Worm (Caenorhabditis elegans) whole organism, late embryonic: ENCODE data around the gene Y60A3A.23.
A peak's percentile ranks its signal among the peaks of the same experiment; 100 is the strongest.

Experiments used
- K09A11.1 ChIP-seq: sonication (generic microtip); optimal IDR thresholded peaks from 2 replicates; lab custom pipeline; 2017; ENCODE audit warnings: antibody characterized with exemption, mild to moderate bottlenecking, missing genetic modification characterization, missing compliant biosample characterization; ENCODE audit not compliant: insufficient read depth
- Y22D7AL.16 ChIP-seq: sonication (generic microtip); optimal IDR thresholded peaks from 2 replicates; lab custom pipeline; 2016; ENCODE audit warnings: missing genetic modification characterization, missing compliant biosample characterization
- ahr-1 ChIP-seq: sonication (generic microtip); optimal IDR thresholded peaks from 2 replicates; lab custom pipeline; 2016; ENCODE audit warnings: missing genetic modification characterization, missing compliant biosample characterization
- ceh-14 ChIP-seq: sonication (generic microtip); optimal IDR thresholded peaks from 2 replicates; lab custom pipeline; 2016; ENCODE audit warnings: missing genotype, missing genetic modification characterization, missing compliant biosample characterization
- ceh-18 ChIP-seq: sonication (generic microtip); optimal IDR thresholded peaks from 2 replicates; lab custom pipeline; 2016; ENCODE audit warnings: missing genetic modification characterization, missing compliant biosample characterization
- ceh-22 ChIP-seq: sonication (generic microtip); optimal IDR thresholded peaks from 2 replicates; lab custom pipeline; 2017; ENCODE audit warnings: missing biosample characterization, missing genetic modification characterization
- ceh-24 ChIP-seq: sonication (generic microtip); optimal IDR thresholded peaks from 2 replicates; lab custom pipeline; 2016; ENCODE audit warnings: mild to moderate bottlenecking, missing genetic modification characterization, missing compliant biosample characterization
- ceh-31 ChIP-seq: sonication (generic microtip); optimal IDR thresholded peaks from 2 replicates; lab custom pipeline; 2016; ENCODE audit warnings: missing genetic modification characterization, missing compliant biosample characterization
- ceh-34 ChIP-seq: sonication (generic microtip); optimal IDR thresholded peaks from 2 replicates; lab custom pipeline; 2016; ENCODE audit warnings: mild to moderate bottlenecking, missing genetic modification characterization, missing compliant biosample characterization
- ceh-48 ChIP-seq: sonication (generic microtip); optimal IDR thresholded peaks from 2 replicates; lab custom pipeline; 2016; ENCODE audit warnings: missing genetic modification characterization, inconsistent platforms, missing compliant biosample characterization
- ceh-6 ChIP-seq: fragments of 200-800 bp; sonication (Bioruptor generic); optimal IDR thresholded peaks from 2 replicates; lab custom pipeline; 2018; ENCODE audit warnings: mild to moderate bottlenecking, missing genetic modification characterization, missing compliant biosample characterization
- che-1 ChIP-seq: sonication (generic microtip); optimal IDR thresholded peaks from 2 replicates; lab custom pipeline; 2016; ENCODE audit warnings: mild to moderate bottlenecking, missing genetic modification characterization, missing compliant biosample characterization
- dve-1 ChIP-seq: sonication (generic microtip); optimal IDR thresholded peaks from 2 replicates; lab custom pipeline; 2017; ENCODE audit warnings: antibody characterized with exemption, mild to moderate bottlenecking, missing genetic modification characterization, missing compliant biosample characterization
- elt-2 ChIP-seq: sonication (generic microtip); optimal IDR thresholded peaks from 2 replicates; lab custom pipeline; 2016; ENCODE audit warnings: missing genetic modification reagents, missing genetic modification characterization, missing compliant biosample characterization
- elt-4 ChIP-seq: sonication (generic microtip); optimal IDR thresholded peaks from 2 replicates; lab custom pipeline; 2016; ENCODE audit warnings: missing genetic modification characterization, missing compliant biosample characterization
- eyg-1 ChIP-seq: sonication (generic microtip); optimal IDR thresholded peaks from 2 replicates; lab custom pipeline; 2016; ENCODE audit warnings: missing genotype, missing genetic modification characterization, missing compliant biosample characterization
- fkh-10 ChIP-seq: fragments of 150-350 bp; optimal IDR thresholded peaks from 2 replicates; lab custom pipeline; 2014; ENCODE audit warnings: missing biosample characterization, missing genetic modification reagents, missing genetic modification characterization
- fkh-6 ChIP-seq: sonication (generic microtip); optimal IDR thresholded peaks from 2 replicates; lab custom pipeline; 2016; ENCODE audit warnings: missing genetic modification characterization, missing compliant biosample characterization
- gmeb-2 ChIP-seq: sonication (generic microtip); optimal IDR thresholded peaks from 2 replicates; lab custom pipeline; 2016; ENCODE audit warnings: missing genetic modification characterization, inconsistent platforms, missing compliant biosample characterization
- hlh-13 ChIP-seq: fragments of 200-800 bp; sonication (Bioruptor generic); optimal IDR thresholded peaks from 2 replicates; lab custom pipeline; 2018; ENCODE audit warnings: mild to moderate bottlenecking, missing genetic modification characterization, missing compliant biosample characterization
- hlh-6 ChIP-seq: sonication (generic microtip); optimal IDR thresholded peaks from 2 replicates; lab custom pipeline; 2016; ENCODE audit warnings: missing genotype, missing genetic modification characterization, missing compliant biosample characterization
- hlh-8 ChIP-seq: sonication (generic microtip); optimal IDR thresholded peaks from 2 replicates; lab custom pipeline; 2016; ENCODE audit warnings: missing genotype, missing genetic modification characterization, missing compliant biosample characterization
- lin-11 ChIP-seq: fragments of 200-800 bp; sonication (Bioruptor generic); optimal IDR thresholded peaks from 2 replicates; lab custom pipeline; 2018; ENCODE audit warnings: mild to moderate bottlenecking, missing genetic modification characterization, missing compliant biosample characterization
- mec-3 ChIP-seq: sonication (generic microtip); optimal IDR thresholded peaks from 2 replicates; lab custom pipeline; 2016; ENCODE audit warnings: borderline replicate concordance, missing genetic modification characterization, missing compliant biosample characterization
- nfya-1 ChIP-seq: sonication (generic microtip); optimal IDR thresholded peaks from 2 replicates; lab custom pipeline; 2017; ENCODE audit warnings: missing genetic modification characterization, mild to moderate bottlenecking, missing compliant biosample characterization, antibody characterized with exemption, moderate library complexity
- nhr-11 ChIP-seq: fragments of 150-350 bp; optimal IDR thresholded peaks from 2 replicates; lab custom pipeline; 2014; ENCODE audit warnings: missing biosample characterization, missing genetic modification characterization
- npax-4 ChIP-seq: sonication (generic microtip); optimal IDR thresholded peaks from 2 replicates; lab custom pipeline; 2016; ENCODE audit warnings: missing genetic modification characterization, missing compliant biosample characterization
- pax-1 ChIP-seq: fragments of 150-350 bp; optimal IDR thresholded peaks from 2 replicates; lab custom pipeline; 2014; ENCODE audit warnings: missing biosample characterization, missing genetic modification characterization
- pha-2 ChIP-seq: sonication (generic microtip); optimal IDR thresholded peaks from 2 replicates; lab custom pipeline; 2017; ENCODE audit warnings: mild to moderate bottlenecking, missing genetic modification characterization, missing compliant biosample characterization
- pqm-1 ChIP-seq: sonication (generic microtip); optimal IDR thresholded peaks from 2 replicates; lab custom pipeline; 2016; ENCODE audit warnings: missing genetic modification characterization, missing compliant biosample characterization
- sox-2 ChIP-seq: fragments of 200-800 bp; sonication (Bioruptor generic); IDR thresholded peaks from 2 replicates; pipeline ENCODE4 v1.3.6; 2022; ENCODE audit warnings: missing genetic modification reagents, missing genetic modification characterization, missing compliant biosample characterization
- sox-4 ChIP-seq: sonication (generic microtip); optimal IDR thresholded peaks from 2 replicates; lab custom pipeline; 2017; ENCODE audit warnings: mild to moderate bottlenecking, missing genetic modification characterization, inconsistent platforms, missing compliant biosample characterization
- tbx-2 ChIP-seq: sonication (generic microtip); optimal IDR thresholded peaks from 2 replicates; lab custom pipeline; 2016; ENCODE audit warnings: missing genetic modification characterization, missing compliant biosample characterization
- ttx-3 ChIP-seq: sonication (generic microtip); optimal IDR thresholded peaks from 2 replicates; lab custom pipeline; 2016; ENCODE audit warnings: missing genetic modification reagents, missing genetic modification characterization, missing compliant biosample characterization
- unc-86 ChIP-seq: sonication (generic microtip); optimal IDR thresholded peaks from 2 replicates; lab custom pipeline; 2016; ENCODE audit warnings: missing genetic modification characterization, missing compliant biosample characterization
- zip-5 ChIP-seq: sonication (generic microtip); optimal IDR thresholded peaks from 2 replicates; lab custom pipeline; 2016; ENCODE audit warnings: missing genetic modification characterization, missing compliant biosample characterization

Gene Y60A3A.23

DNA sequence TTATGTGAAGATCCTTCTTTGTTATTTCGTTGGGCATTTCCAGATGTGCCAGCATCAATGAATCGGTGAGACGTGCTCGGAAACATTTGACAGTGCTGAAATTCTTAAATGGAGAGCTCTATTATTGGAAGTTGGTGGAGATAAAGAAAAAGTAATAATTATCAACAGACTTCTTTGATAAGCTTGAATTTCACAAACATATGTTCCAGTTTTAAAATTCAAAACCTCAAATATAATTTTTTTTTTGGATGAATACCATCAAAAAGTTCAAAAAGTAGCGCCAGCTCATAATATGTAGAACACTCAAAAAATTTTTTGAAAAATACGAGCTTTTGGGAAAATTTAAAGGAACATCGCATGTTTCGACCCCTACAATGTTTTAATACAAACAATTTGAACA, 13.5 kb upstream of the Y60A3A.23 start, which contains the start of gene Y60A3A.25:
Gene Y60A3A.25 (minus strand): TSS at position 101 of the 400 bp plus-strand sequence.
- TF ChIP-seq pha-2 = no peak
- no peak for TF ChIP-seq ahr-1 (tag; lab: Kevin White, UChicago)
- no peak for TF ChIP-seq hlh-13
- TF ChIP-seq nfya-1 (tag; lab: Kevin White, UChicago) = no peak
- no peak for TF ChIP-seq npax-4
- TF ChIP-seq ttx-3 (tag; lab: Kevin White, UChicago) = no peak
- no peak for TF ChIP-seq tbx-2 (tag; lab: Kevin White, UChicago)
- no peak for TF ChIP-seq gmeb-2
- TF ChIP-seq ceh-18 (tag; lab: Kevin White, UChicago) = no peak

DNA sequence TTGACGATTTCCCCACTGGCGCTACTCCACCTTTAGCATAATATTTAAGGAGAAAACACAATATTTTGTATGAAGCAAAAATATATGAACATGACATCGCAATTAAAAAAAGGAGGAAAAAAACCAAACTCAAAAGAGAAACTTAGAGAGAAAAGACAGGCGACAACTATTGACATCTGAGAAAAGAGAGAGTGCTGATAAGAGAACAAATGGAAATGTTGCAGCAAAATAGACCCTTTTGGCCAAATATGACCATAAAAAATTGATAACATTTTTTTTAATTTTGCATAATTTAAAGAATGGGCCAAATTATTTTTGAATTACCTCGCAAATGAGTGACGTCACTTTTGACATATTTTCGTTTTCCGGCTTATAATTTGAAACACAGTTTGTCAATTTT, 12.9 kb upstream of the Y60A3A.23 start:
- TF ChIP-seq ceh-24 (no peak), tbx-2 (tag; lab: Kevin White, UChicago) (no peak), hlh-13 (no peak), fkh-6 (no peak), lin-11 (tag; lab: Kevin White, UChicago) (no peak), hlh-8 (tag; lab: Kevin White, UChicago) (no peak), ttx-3 (tag; lab: Kevin White, UChicago) (no peak), ceh-6 (no peak), elt-2 (tag; lab: Kevin White, UChicago) (no peak)
- TF ChIP-seq, all 69 proteins: peak for 0

DNA sequence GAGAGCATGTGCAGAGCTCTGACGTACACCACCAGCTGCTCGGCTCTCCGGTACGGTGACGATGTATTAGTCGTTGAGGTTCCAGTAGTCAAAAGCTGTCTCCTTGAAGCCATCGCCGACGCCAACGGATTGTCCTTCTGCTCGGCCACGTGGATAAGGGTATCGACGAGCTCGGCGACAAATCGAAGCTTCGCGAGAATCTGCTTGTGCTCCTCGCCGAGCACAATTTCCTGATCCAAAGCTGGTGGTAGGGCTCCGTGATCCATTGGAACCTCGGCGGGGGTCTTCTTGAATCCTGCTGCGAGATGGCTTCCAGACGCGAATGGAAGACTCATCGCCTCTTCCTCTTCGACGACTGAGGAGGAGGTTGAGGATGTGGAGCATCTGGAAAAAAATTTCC, 10.1 kb upstream of the Y60A3A.23 start:
- TF ChIP-seq unc-86 = no peak
- TF ChIP-seq fkh-10 = no peak
- TF ChIP-seq pax-1 (tag; lab: Kevin White, UChicago) = no peak
- no peak for TF ChIP-seq pqm-1
- no peak for TF ChIP-seq hlh-6 (tag; lab: Kevin White, UChicago)
- TF ChIP-seq elt-2 (tag; lab: Kevin White, UChicago) = no peak
- TF ChIP-seq sox-4 = no peak
- TF ChIP-seq, all 69 proteins: peak for 0

DNA sequence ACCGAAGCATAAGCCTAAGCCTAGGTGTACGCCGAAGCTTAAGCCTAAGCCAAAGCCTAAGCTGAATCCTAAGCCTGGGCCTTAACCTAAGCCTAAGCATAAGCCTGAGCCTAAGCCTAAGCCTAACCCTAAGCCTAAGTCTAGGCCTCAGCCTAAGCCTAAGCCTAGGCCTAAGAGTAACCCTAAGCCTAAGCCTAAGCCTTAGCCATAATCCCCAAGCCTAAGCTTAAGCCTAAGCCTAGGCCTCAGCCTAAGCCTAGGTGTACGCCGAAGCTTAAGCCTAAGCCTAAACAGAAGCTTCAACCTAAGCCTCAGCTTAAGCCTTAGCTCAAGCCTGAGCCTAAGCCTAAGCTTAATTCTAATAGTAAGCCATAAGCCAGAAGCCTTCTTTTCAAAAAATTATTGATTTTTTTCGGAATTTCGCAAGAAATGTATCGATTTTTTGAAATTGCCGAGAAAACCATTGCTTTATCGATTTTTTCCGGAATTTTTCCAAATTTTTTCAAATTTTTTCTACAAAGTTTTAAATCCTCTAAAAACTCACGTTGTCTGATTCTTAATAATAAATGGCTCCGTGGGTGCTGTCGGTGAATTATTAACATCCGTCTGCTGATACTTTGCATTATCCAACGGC, 9.2 kb upstream of the Y60A3A.23 start:
- TF ChIP-seq Y22D7AL.16 = no peak
- TF ChIP-seq ceh-48 (tag; lab: Kevin White, UChicago) = peak; percentile 19
- no peak for TF ChIP-seq ceh-22 (tag; lab: Kevin White, UChicago)
- TF ChIP-seq mec-3 = no peak
- peak; percentile 9 for TF ChIP-seq elt-4
- peak; percentile 68 for TF ChIP-seq dve-1
- no peak for TF ChIP-seq ceh-14 (tag; lab: Kevin White, UChicago)
- no peak for TF ChIP-seq sox-2

DNA sequence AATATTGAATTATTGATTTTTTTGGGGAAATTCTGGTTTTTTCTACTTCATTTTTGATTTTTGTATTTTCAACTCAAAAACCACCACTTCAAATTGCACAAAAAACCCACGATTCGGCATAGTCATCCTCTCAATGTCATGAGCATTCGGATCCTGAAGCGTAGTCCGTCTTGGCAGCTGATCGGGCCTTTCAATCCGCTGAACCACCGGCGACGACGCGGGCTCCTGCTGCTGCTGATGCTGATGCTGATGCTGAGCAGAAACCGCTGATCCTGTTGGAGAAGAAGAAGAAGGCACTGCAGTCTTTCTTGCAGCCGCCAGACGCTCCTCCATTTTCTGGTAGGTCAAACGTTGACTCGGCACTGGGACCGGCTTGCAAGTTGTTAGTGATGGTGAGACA, 8.5 kb upstream of the Y60A3A.23 start:
- TF ChIP-seq pha-2 (no peak), ceh-31 (tag; lab: Kevin White, UChicago) (no peak), zip-5 (tag; lab: Kevin White, UChicago) (no peak), ceh-34 (tag; lab: Kevin White, UChicago) (no peak), unc-86 (no peak), nhr-11 (no peak), npax-4 (no peak), dve-1 (no peak), eyg-1 (tag; lab: Kevin White, UChicago) (no peak), che-1 (tag; lab: Kevin White, UChicago) (no peak), ahr-1 (tag; lab: Kevin White, UChicago) (no peak), K09A11.1 (no peak)
